Fruit fly (Drosophila melanogaster) whole organism, prepupa: ENCODE measurements around the gene CG12065.

Experiments
- Blimp-1 ChIP-seq: fragments of 200-800 bp; sonication (Bioruptor generic); optimal IDR thresholded peaks from 3 replicates; lab custom pipeline; 2017; ENCODE audit warnings: missing biosample characterization, missing genetic modification characterization, mild to moderate bottlenecking, moderate library complexity, missing genetic modification reagents
- CG10631 ChIP-seq: fragments of 200-800 bp; sonication (Bioruptor generic); optimal IDR thresholded peaks from 2 replicates; lab custom pipeline; 2016; ENCODE audit warnings: missing biosample characterization, missing genetic modification characterization
- CG10669 ChIP-seq: fragments of 200-800 bp; sonication (Bioruptor generic); optimal IDR thresholded peaks from 3 replicates; lab custom pipeline; 2018; ENCODE audit warnings: missing biosample characterization, mild to moderate bottlenecking, missing genetic modification characterization, moderate library complexity
- CG11294 ChIP-seq: fragments of 200-800 bp; sonication (Bioruptor generic); IDR thresholded peaks from 2 replicates; pipeline ENCODE4 v1.3.6; 2022; ENCODE audit warnings: missing biosample characterization, missing genetic modification characterization
- CG11902 ChIP-seq: fragments of 200-800 bp; sonication (Bioruptor generic); optimal IDR thresholded peaks from 3 replicates; lab custom pipeline; 2016; ENCODE audit warnings: missing biosample characterization, missing genetic modification characterization
- CG15336 ChIP-seq: fragments of 200-800 bp; sonication (Bioruptor generic); IDR thresholded peaks from 2 replicates; pipeline ENCODE4 v1.3.6; 2022; ENCODE audit warnings: missing biosample characterization, missing genetic modification characterization
- CG1621 ChIP-seq: fragments of 200-800 bp; sonication (Bioruptor generic); optimal IDR thresholded peaks from 3 replicates; lab custom pipeline; 2018; ENCODE audit warnings: missing biosample characterization, mild to moderate bottlenecking, missing genetic modification characterization
- CG16779 ChIP-seq: fragments of 200-800 bp; sonication (Bioruptor generic); optimal IDR thresholded peaks from 3 replicates; lab custom pipeline; 2017; ENCODE audit warnings: missing biosample characterization, mild to moderate bottlenecking, missing genetic modification characterization
- CG3032 ChIP-seq: fragments of 200-800 bp; optimal IDR thresholded peaks from 2 replicates; lab custom pipeline; 2019; ENCODE audit warnings: missing biosample characterization, mild to moderate bottlenecking, missing genetic modification characterization, moderate library complexity
- CG31627 ChIP-seq: fragments of 200-800 bp; sonication (Bioruptor generic); optimal IDR thresholded peaks from 3 replicates; lab custom pipeline; 2016; ENCODE audit warnings: missing biosample characterization, missing genetic modification characterization
- CG32006 ChIP-seq: fragments of 200-800 bp; sonication (Bioruptor generic); optimal IDR thresholded peaks from 3 replicates; lab custom pipeline; 2017; ENCODE audit warnings: missing biosample characterization, mild to moderate bottlenecking, missing genetic modification characterization
- CG34406 ChIP-seq: fragments of 200-800 bp; sonication (Bioruptor generic); optimal IDR thresholded peaks from 3 replicates; lab custom pipeline; 2016; ENCODE audit warnings: missing biosample characterization, missing genetic modification characterization
- CG3919 ChIP-seq: fragments of 200-800 bp; sonication (Bioruptor generic); optimal IDR thresholded peaks from 3 replicates; lab custom pipeline; 2016; ENCODE audit warnings: missing biosample characterization, missing genetic modification characterization
- CG4318 ChIP-seq: fragments of 200-800 bp; sonication (Bioruptor generic); optimal IDR thresholded peaks from 3 replicates; lab custom pipeline; 2017; ENCODE audit warnings: missing biosample characterization, mild to moderate bottlenecking, missing genetic modification characterization
- CG6163 ChIP-seq: fragments of 200-800 bp; sonication (Bioruptor generic); IDR thresholded peaks from 3 replicates; pipeline ENCODE4 v1.3.6; 2022; ENCODE audit warnings: missing biosample characterization, missing genetic modification characterization
- CG6276 ChIP-seq: fragments of 200-800 bp; sonication (Bioruptor generic); optimal IDR thresholded peaks from 2 replicates; lab custom pipeline; 2017; ENCODE audit warnings: missing biosample characterization, mild to moderate bottlenecking, missing genetic modification characterization
- CG6792 ChIP-seq: fragments of 200-800 bp; sonication (Bioruptor generic); optimal IDR thresholded peaks from 3 replicates; lab custom pipeline; 2016; ENCODE audit warnings: missing biosample characterization, missing genetic modification characterization
- CG6854 ChIP-seq: fragments of 200-800 bp; sonication (Bioruptor generic); optimal IDR thresholded peaks from 2 replicates; lab custom pipeline; 2017; ENCODE audit warnings: missing biosample characterization, mild to moderate bottlenecking, missing genetic modification characterization
- CG7368 ChIP-seq: fragments of 200-800 bp; sonication (Bioruptor generic); optimal IDR thresholded peaks from 3 replicates; lab custom pipeline; 2016; ENCODE audit warnings: missing biosample characterization, missing genetic modification characterization
- CG8119 ChIP-seq: fragments of 200-800 bp; sonication (Bioruptor generic); IDR thresholded peaks from 3 replicates; pipeline ENCODE4 v1.3.6; 2022; ENCODE audit warnings: missing biosample characterization, missing genetic modification characterization
- CG8319 ChIP-seq: fragments of 200-800 bp; sonication (Bioruptor generic); optimal IDR thresholded peaks from 3 replicates; lab custom pipeline; 2016; ENCODE audit warnings: missing biosample characterization, missing genetic modification characterization
- CG8632 ChIP-seq: fragments of 200-800 bp; sonication (Bioruptor generic); optimal IDR thresholded peaks from 3 replicates; lab custom pipeline; 2016; ENCODE audit warnings: missing biosample characterization, missing genetic modification characterization
- CG9139 ChIP-seq: fragments of 200-800 bp; sonication (Bioruptor generic); optimal IDR thresholded peaks from 3 replicates; lab custom pipeline; 2017; ENCODE audit warnings: missing biosample characterization, mild to moderate bottlenecking, missing genetic modification characterization
- Eip78C ChIP-seq: fragments of 200-800 bp; sonication (Bioruptor generic); peaks from one replicate; lab custom pipeline; 2016; ENCODE audit warnings: missing biosample characterization, missing genetic modification characterization
- Ets21C ChIP-seq: fragments of 200-800 bp; sonication (Bioruptor generic); optimal IDR thresholded peaks from 3 replicates; lab custom pipeline; 2016; ENCODE audit warnings: missing biosample characterization, missing genetic modification characterization
- Ets96B ChIP-seq: fragments of 200-800 bp; optimal IDR thresholded peaks from 2 replicates; lab custom pipeline; 2019; ENCODE audit warnings: missing biosample characterization, mild to moderate bottlenecking, missing genetic modification characterization, moderate library complexity
- Gug ChIP-seq: fragments of 200-800 bp; sonication (Bioruptor generic); IDR thresholded peaks from 2 replicates; pipeline ENCODE4 v1.3.6; 2022; ENCODE audit warnings: missing biosample characterization, missing genetic modification characterization
- Hr38 ChIP-seq: sonication (Bioruptor generic); optimal IDR thresholded peaks from 2 replicates; lab custom pipeline; 2016; ENCODE audit warnings: missing biosample characterization, missing genetic modification characterization
- Hr39 ChIP-seq: fragments of 200-800 bp; sonication (Bioruptor generic); optimal IDR thresholded peaks from 2 replicates; lab custom pipeline; 2016; ENCODE audit warnings: missing biosample characterization, missing genetic modification characterization
- Hr4 ChIP-seq: fragments of 200-800 bp; sonication (Bioruptor generic); optimal IDR thresholded peaks from 3 replicates; lab custom pipeline; 2016; ENCODE audit warnings: missing biosample characterization, missing genetic modification characterization
- Lpt ChIP-seq: fragments of 200-800 bp; sonication (Bioruptor generic); optimal IDR thresholded peaks from 3 replicates; lab custom pipeline; 2016; ENCODE audit warnings: missing biosample characterization, missing genetic modification characterization
- Met ChIP-seq: fragments of 200-800 bp; sonication (Bioruptor generic); optimal IDR thresholded peaks from 3 replicates; lab custom pipeline; 2016; ENCODE audit warnings: missing biosample characterization, missing genetic modification characterization
- OdsH ChIP-seq: fragments of 200-800 bp; sonication (Bioruptor generic); optimal IDR thresholded peaks from 3 replicates; lab custom pipeline; 2016; ENCODE audit warnings: missing biosample characterization, missing genetic modification characterization
- Smox ChIP-seq: fragments of 200-800 bp; sonication (Bioruptor generic); optimal IDR thresholded peaks from 3 replicates; lab custom pipeline; 2016; ENCODE audit warnings: missing biosample characterization, missing genetic modification characterization
- Sox14 ChIP-seq: fragments of 200-800 bp; sonication (Bioruptor generic); optimal IDR thresholded peaks from 3 replicates; lab custom pipeline; 2016; ENCODE audit warnings: missing biosample characterization, missing genetic modification characterization
- Sox15 ChIP-seq: fragments of 200-800 bp; sonication (Bioruptor generic); optimal IDR thresholded peaks from 3 replicates; lab custom pipeline; 2016; ENCODE audit warnings: missing biosample characterization, missing genetic modification characterization
- acj6 ChIP-seq: fragments of 200-800 bp; sonication (Bioruptor generic); optimal IDR thresholded peaks from 3 replicates; lab custom pipeline; 2016; ENCODE audit warnings: missing biosample characterization, missing genetic modification characterization
- cyc ChIP-seq: fragments of 200-800 bp; sonication (Bioruptor generic); optimal IDR thresholded peaks from 3 replicates; lab custom pipeline; 2016; ENCODE audit warnings: missing biosample characterization, missing genetic modification characterization
- dac ChIP-seq: fragments of 200-800 bp; sonication (Bioruptor generic); optimal IDR thresholded peaks from 2 replicates; lab custom pipeline; 2017; ENCODE audit warnings: missing biosample characterization, mild to moderate bottlenecking, missing genetic modification characterization
- dsx ChIP-seq: fragments of 200-800 bp; optimal IDR thresholded peaks from 3 replicates; lab custom pipeline; 2019; ENCODE audit warnings: missing biosample characterization, mild to moderate bottlenecking, missing genetic modification characterization, moderate library complexity; ENCODE audit not compliant: poor library complexity, severe bottlenecking
- eg ChIP-seq: fragments of 200-800 bp; sonication (Bioruptor generic); IDR thresholded peaks from 3 replicates; pipeline ENCODE4 v1.3.6; 2022; ENCODE audit warnings: missing biosample characterization, missing genetic modification characterization
- esn ChIP-seq: fragments of 200-800 bp; sonication (Bioruptor generic); optimal IDR thresholded peaks from 2 replicates; lab custom pipeline; 2016; ENCODE audit warnings: missing biosample characterization, mild to moderate bottlenecking, missing genetic modification characterization, moderate library complexity
- fd59A ChIP-seq: fragments of 200-800 bp; sonication (Bioruptor generic); optimal IDR thresholded peaks from 2 replicates; lab custom pipeline; 2017; ENCODE audit warnings: missing biosample characterization, mild to moderate bottlenecking, missing genetic modification characterization, missing genetic modification reagents
- fd85E ChIP-seq: fragments of 200-800 bp; sonication (Bioruptor generic); optimal IDR thresholded peaks from 3 replicates; lab custom pipeline; 2016; ENCODE audit warnings: missing biosample characterization, missing genetic modification characterization
- fkh ChIP-seq: fragments of 200-800 bp; sonication (Bioruptor generic); optimal IDR thresholded peaks from 3 replicates; lab custom pipeline; 2017; ENCODE audit warnings: missing biosample characterization, mild to moderate bottlenecking, missing genetic modification characterization, moderate library complexity
- lz ChIP-seq: fragments of 200-800 bp; sonication (Bioruptor generic); optimal IDR thresholded peaks from 3 replicates; lab custom pipeline; 2016; ENCODE audit warnings: missing biosample characterization, missing genetic modification characterization
- net ChIP-seq: fragments of 200-800 bp; sonication (Bioruptor generic); optimal IDR thresholded peaks from 3 replicates; lab custom pipeline; 2016; ENCODE audit warnings: missing biosample characterization, missing genetic modification characterization
- salr ChIP-seq, 2 experiments: fragments of 200-800 bp; sonication (Bioruptor generic); optimal IDR thresholded peaks; 3 replicates each; lab custom pipeline; 2016 to 2018; ENCODE audit warnings: missing biosample characterization in 2 of 2, missing genetic modification characterization in 2 of 2, mild to moderate bottlenecking in 1 of 2
- spab ChIP-seq: fragments of 200-800 bp; sonication (Bioruptor generic); optimal IDR thresholded peaks from 2 replicates; lab custom pipeline; 2017; ENCODE audit warnings: missing biosample characterization, mild to moderate bottlenecking, missing genetic modification characterization, missing genetic modification reagents
- ss ChIP-seq, 2 experiments: fragments of 200-800 bp; sonication (Bioruptor generic); optimal IDR thresholded peaks; 2 replicates in 1 of 2; 3 replicates in 1 of 2; lab custom pipeline; 2017 to 2018; ENCODE audit warnings: mild to moderate bottlenecking in 2 of 2, missing biosample characterization in 2 of 2, missing genetic modification characterization in 2 of 2, moderate library complexity in 1 of 2
- svp ChIP-seq: fragments of 200-800 bp; sonication (Bioruptor generic); peaks from one replicate; lab custom pipeline; 2016; ENCODE audit warnings: missing biosample characterization, missing genetic modification characterization
- topi ChIP-seq: fragments of 200-800 bp; sonication (Bioruptor generic); optimal IDR thresholded peaks from 3 replicates; lab custom pipeline; 2016; ENCODE audit warnings: missing biosample characterization, missing genetic modification characterization
- vri ChIP-seq: fragments of 200-800 bp; sonication (Bioruptor generic); optimal IDR thresholded peaks from 3 replicates; lab custom pipeline; 2016; ENCODE audit warnings: missing biosample characterization, mild to moderate bottlenecking, missing genetic modification characterization

CG12065 gene

DNA sequence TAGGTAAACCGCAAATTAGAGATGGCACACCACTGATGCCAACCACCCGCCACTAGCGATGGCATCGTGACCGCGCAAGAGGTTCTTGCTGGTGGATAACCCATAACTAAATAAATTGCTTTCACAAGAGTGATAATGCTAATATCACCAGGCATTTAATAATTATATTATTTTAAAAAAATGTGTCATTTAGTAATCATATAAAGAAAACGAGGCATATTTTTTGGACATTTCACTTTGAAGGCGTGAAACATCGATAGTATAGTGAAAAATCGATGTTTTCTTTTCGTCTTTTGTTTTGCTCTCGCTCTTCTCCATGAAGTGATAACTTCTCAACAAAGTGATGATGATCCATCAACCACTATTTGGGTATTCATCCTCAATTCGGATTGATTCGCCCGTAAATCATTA lies 15.3 kb upstream of the CG12065 start, which contains the start of gene IntS4:
Gene IntS4, minus strand, starts transcription at position 20 of the 411 bp plus-strand sequence.
- TF ChIP-seq CG6276 (GFP tag; lab: Kevin White, UChicago) (no peak), Met (peak; percentile 63), Hr38 (no peak), Ets96B (tag; lab: Kevin White, UChicago) (peak; percentile 50), Ets21C (GFP tag; lab: Kevin White, UChicago) (peak; percentile 40), CG10631 (peak; percentile 76), fkh (no peak), CG7368 (GFP tag; lab: Kevin White, UChicago) (no peak), ss (GFP tag; optimal IDR thresholded peaks at IDR 0.05; lab: Kevin White, UChicago) (peak in 1 of 2 experiments; percentile 3), CG8119 (GFP tag; lab: Robert Waterston, UW) (no peak), Eip78C (GFP tag; lab: Kevin White, UChicago) (peak; percentile 84), CG6792 (GFP tag; lab: Kevin White, UChicago) (peak; percentile 29), esn (GFP tag; lab: Kevin White, UChicago) (peak; percentile 74), lz (GFP tag; lab: Kevin White, UChicago) (peak; percentile 67), CG3032 (tag; lab: Kevin White, UChicago) (peak; percentile 53), svp (GFP tag; lab: Kevin White, UChicago) (peak; percentile 83), CG4318 (no peak), acj6 (GFP tag; lab: Kevin White, UChicago) (peak; percentile 58), cyc (peak; percentile 55), vri (GFP tag; lab: Kevin White, UChicago) (no peak), fd59A (GFP tag; lab: Kevin White, UChicago) (peak; percentile 4), net (GFP tag; lab: Kevin White, UChicago) (no peak), Blimp-1 (GFP tag; lab: Kevin White, UChicago) (peak; percentile 1), eg (GFP tag; lab: Robert Waterston, UW) (no peak; the same call in 2 of the 3 replicates), Sox14 (GFP tag; lab: Kevin White, UChicago) (peak; percentile 47), dsx (GFP tag; lab: Kevin White, UChicago) (peak; percentile 56), spab (GFP tag; lab: Kevin White, UChicago) (no peak), CG3919 (no peak), Gug (GFP tag; lab: Robert Waterston, UW) (peak; percentile 32; the same call in 1 of the 2 replicates), CG6163 (GFP tag; lab: Robert Waterston, UW) (no peak; the same call in 2 of the 3 replicates), CG8632 (GFP tag; lab: Kevin White, UChicago) (peak; percentile 10), Lpt (GFP tag; lab: Kevin White, UChicago) (no peak), topi (GFP tag; lab: Kevin White, UChicago) (peak; percentile 54), fd85E (GFP tag; lab: Kevin White, UChicago) (no peak), CG6854 (no peak), salr (GFP tag; optimal IDR thresholded peaks at IDR 0.05; lab: Kevin White, UChicago) (no peak), Smox (no peak), Sox15 (GFP tag; lab: Kevin White, UChicago) (peak; percentile 25), Hr4 (no peak), CG31627 (GFP tag; lab: Kevin White, UChicago) (peak; percentile 56), dac (peak; percentile 13), CG32006 (GFP tag; lab: Kevin White, UChicago) (no peak), CG15336 (0 out of 2 replicates have a peak, but pooled peaks have one; percentile 43), CG34406 (GFP tag; lab: Kevin White, UChicago) (peak; percentile 56), CG10669 (GFP tag; lab: Kevin White, UChicago) (no peak), OdsH (GFP tag; lab: Kevin White, UChicago) (no peak), CG11902 (GFP tag; lab: Kevin White, UChicago) (peak; percentile 33), CG8319 (GFP tag; lab: Kevin White, UChicago) (peak; percentile 17), CG1621 (peak; percentile 71), CG9139 (no peak), Hr39 (GFP tag; lab: Kevin White, UChicago) (no peak), CG16779 (no peak), CG11294 (no peak)
